Worm (Caenorhabditis elegans) whole organism, mixed stage, embryonic: ENCODE measurements around the gene akt-2.

Experiments used
- bed-3 ChIP-seq: fragments of 200-800 bp; sonication (Bioruptor generic); optimal IDR thresholded peaks from 3 replicates; lab custom pipeline; 2018; ENCODE audit warnings: mild to moderate bottlenecking, missing genetic modification characterization, moderate library complexity, missing compliant biosample characterization
- blmp-1 ChIP-seq: fragments of 150-350 bp; optimal IDR thresholded peaks from 2 replicates; lab custom pipeline; 2014; ENCODE audit warnings: missing biosample characterization, missing genetic modification characterization
- ceh-39 ChIP-seq: fragments of 150-350 bp; optimal IDR thresholded peaks from 2 replicates; lab custom pipeline; 2014; ENCODE audit warnings: missing biosample characterization, missing genetic modification characterization
- ceh-43 ChIP-seq: fragments of 200-800 bp; sonication (Bioruptor generic); optimal IDR thresholded peaks from 2 replicates; lab custom pipeline; 2018; ENCODE audit warnings: mild to moderate bottlenecking, missing genetic modification characterization, moderate library complexity, missing compliant biosample characterization
- ceh-83 ChIP-seq: fragments of 200-800 bp; sonication (Bioruptor generic); optimal IDR thresholded peaks from 2 replicates; lab custom pipeline; 2018; ENCODE audit warnings: mild to moderate bottlenecking, missing genetic modification characterization, missing compliant biosample characterization
- ces-1 ChIP-seq: fragments of 150-350 bp; optimal IDR thresholded peaks from 2 replicates; lab custom pipeline; 2014; ENCODE audit warnings: missing biosample characterization, missing genetic modification reagents, missing genetic modification characterization
- cnd-1 ChIP-seq: fragments of 200-800 bp; sonication (Bioruptor generic); optimal IDR thresholded peaks from 2 replicates; lab custom pipeline; 2018; ENCODE audit warnings: mild to moderate bottlenecking, missing genetic modification characterization, missing compliant biosample characterization
- drap-1 ChIP-seq: fragments of 200-800 bp; sonication (Bioruptor generic); optimal IDR thresholded peaks from 3 replicates; lab custom pipeline; 2018; ENCODE audit warnings: mild to moderate bottlenecking, missing genetic modification characterization, missing compliant biosample characterization
- elt-1 ChIP-seq: sonication (generic microtip); optimal IDR thresholded peaks from 2 replicates; lab custom pipeline; 2017; ENCODE audit warnings: missing genetic modification characterization, mild to moderate bottlenecking, missing compliant biosample characterization, antibody characterized with exemption, moderate library complexity, borderline replicate concordance; ENCODE audit not compliant: insufficient read depth
- elt-3 ChIP-seq: fragments of 150-350 bp; optimal IDR thresholded peaks from 2 replicates; lab custom pipeline; 2014; ENCODE audit warnings: missing biosample characterization, missing genetic modification characterization
- flh-1 ChIP-seq: fragments of 200-800 bp; sonication (Bioruptor generic); optimal IDR thresholded peaks from 2 replicates; lab custom pipeline; 2018; ENCODE audit warnings: mild to moderate bottlenecking, missing genetic modification characterization, moderate library complexity, missing compliant biosample characterization
- ham-2 ChIP-seq: fragments of 200-800 bp; sonication (Bioruptor generic); optimal IDR thresholded peaks from 2 replicates; lab custom pipeline; 2018; ENCODE audit warnings: mild to moderate bottlenecking, missing genetic modification characterization, missing compliant biosample characterization
- hlh-1 ChIP-seq: fragments of 150-350 bp; optimal IDR thresholded peaks from 2 replicates; lab custom pipeline; 2014; ENCODE audit warnings: missing biosample characterization, missing genetic modification reagents, missing genetic modification characterization
- lin-13 ChIP-seq: fragments of 150-350 bp; optimal IDR thresholded peaks from 2 replicates; lab custom pipeline; 2014; ENCODE audit warnings: missing biosample characterization, missing genetic modification characterization
- lin-32 ChIP-seq: fragments of 200-800 bp; sonication (Bioruptor generic); optimal IDR thresholded peaks from 2 replicates; lab custom pipeline; 2018; ENCODE audit warnings: mild to moderate bottlenecking, missing genetic modification characterization, missing compliant biosample characterization
- lsy-2 ChIP-seq: fragments of 150-350 bp; optimal IDR thresholded peaks from 2 replicates; lab custom pipeline; 2014; ENCODE audit warnings: missing biosample characterization, missing genetic modification characterization
- mab-5 ChIP-seq: fragments of 150-350 bp; optimal IDR thresholded peaks from 2 replicates; lab custom pipeline; 2014; ENCODE audit warnings: missing biosample characterization, missing genetic modification characterization
- mls-2 ChIP-seq: sonication (generic microtip); optimal IDR thresholded peaks from 2 replicates; lab custom pipeline; 2016; ENCODE audit warnings: mild to moderate bottlenecking, missing genetic modification characterization, moderate library complexity, missing compliant biosample characterization
- nhr-12 ChIP-seq: fragments of 150-350 bp; optimal IDR thresholded peaks from 2 replicates; lab custom pipeline; 2014; ENCODE audit warnings: missing biosample characterization, missing genetic modification characterization
- nhr-2 ChIP-seq: fragments of 150-350 bp; optimal IDR thresholded peaks from 2 replicates; lab custom pipeline; 2014; ENCODE audit warnings: missing biosample characterization, missing genetic modification characterization
- nhr-237 ChIP-seq: fragments of 150-350 bp; optimal IDR thresholded peaks from 2 replicates; lab custom pipeline; 2014; ENCODE audit warnings: missing biosample characterization, missing genetic modification characterization
- nhr-28 ChIP-seq: fragments of 150-350 bp; optimal IDR thresholded peaks from 2 replicates; lab custom pipeline; 2014; ENCODE audit warnings: missing biosample characterization, missing genetic modification characterization
- nhr-76 ChIP-seq: sonication (generic microtip); optimal IDR thresholded peaks from 2 replicates; lab custom pipeline; 2017; ENCODE audit warnings: missing biosample characterization, missing genetic modification characterization
- pha-4 ChIP-seq: fragments of 150-350 bp; optimal IDR thresholded peaks from 2 replicates; lab custom pipeline; 2018; ENCODE audit warnings: missing biosample characterization, missing genetic modification reagents, missing genetic modification characterization
- sem-2 ChIP-seq: fragments of 200-800 bp; sonication (Bioruptor generic); optimal IDR thresholded peaks from 2 replicates; lab custom pipeline; 2018; ENCODE audit warnings: mild to moderate bottlenecking, missing genetic modification characterization, missing compliant biosample characterization
- snpc-4 ChIP-seq: fragments of 150-350 bp; optimal IDR thresholded peaks from 2 replicates; lab custom pipeline; 2014; ENCODE audit warnings: missing biosample characterization, missing genetic modification characterization
- sptf-1 ChIP-seq: sonication (generic microtip); optimal IDR thresholded peaks from 2 replicates; lab custom pipeline; 2017; ENCODE audit warnings: mild to moderate bottlenecking, missing genetic modification characterization, moderate library complexity, missing compliant biosample characterization
- tbx-8 ChIP-seq: fragments of 200-800 bp; sonication (Bioruptor generic); optimal IDR thresholded peaks from 2 replicates; lab custom pipeline; 2018; ENCODE audit warnings: mild to moderate bottlenecking, missing genetic modification characterization, moderate library complexity, missing compliant biosample characterization
- unc-120 ChIP-seq: sonication (generic microtip); optimal IDR thresholded peaks from 2 replicates; lab custom pipeline; 2017; ENCODE audit warnings: missing genetic modification characterization, missing compliant biosample characterization; ENCODE audit not compliant: poor library complexity, severe bottlenecking
- unc-39 ChIP-seq: fragments of 150-350 bp; optimal IDR thresholded peaks from 2 replicates; lab custom pipeline; 2014; ENCODE audit warnings: missing biosample characterization, missing genetic modification characterization
- unc-62 ChIP-seq: fragments of 150-350 bp; optimal IDR thresholded peaks from 2 replicates; lab custom pipeline; 2014; ENCODE audit warnings: missing biosample characterization, missing genetic modification reagents, missing genetic modification characterization
- zip-8 ChIP-seq: fragments of 150-350 bp; optimal IDR thresholded peaks from 2 replicates; lab custom pipeline; 2014; ENCODE audit warnings: missing biosample characterization, missing genetic modification characterization
- ztf-11 ChIP-seq: fragments of 150-350 bp; optimal IDR thresholded peaks from 2 replicates; lab custom pipeline; 2014; ENCODE audit warnings: missing biosample characterization, missing genetic modification characterization

akt-2 gene

DNA sequence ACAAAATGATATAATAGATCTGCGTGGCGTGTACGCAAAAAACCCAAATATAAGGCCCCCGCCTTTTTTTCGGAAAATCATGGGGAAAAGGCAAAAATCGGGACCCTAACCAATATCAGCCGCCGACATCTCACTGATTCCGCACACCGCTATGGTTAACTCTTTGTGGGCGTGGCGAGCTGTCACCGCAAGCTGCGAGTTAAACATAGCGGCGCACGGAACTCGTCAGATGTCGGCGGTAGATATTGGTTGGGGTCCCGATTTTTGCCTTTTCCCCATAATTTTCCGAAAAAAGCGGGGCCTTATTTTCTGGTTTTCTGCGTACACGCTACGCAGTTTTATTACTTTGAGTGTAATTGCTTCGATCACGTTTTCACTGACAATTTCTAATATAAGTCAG is 28.7 kb upstream of the akt-2 start:
- TF ChIP-seq mls-2 (no peak), ztf-11 (tag; lab: Kevin White, UChicago) (no peak), nhr-28 (tag; lab: Kevin White, UChicago) (no peak), ces-1 (no peak), sptf-1 (tag; lab: Kevin White, UChicago) (no peak), zip-8 (tag; lab: Kevin White, UChicago) (no peak), ceh-39 (tag; lab: Kevin White, UChicago) (no peak), ceh-83 (GFP tag; lab: Kevin White, UChicago) (no peak), nhr-2 (tag; lab: Kevin White, UChicago) (no peak), mab-5 (tag; lab: Kevin White, UChicago) (no peak), bed-3 (no peak), lin-32 (GFP tag; lab: Kevin White, UChicago) (no peak), lin-13 (tag; lab: Kevin White, UChicago) (no peak), ham-2 (GFP tag; lab: Kevin White, UChicago) (no peak)

DNA sequence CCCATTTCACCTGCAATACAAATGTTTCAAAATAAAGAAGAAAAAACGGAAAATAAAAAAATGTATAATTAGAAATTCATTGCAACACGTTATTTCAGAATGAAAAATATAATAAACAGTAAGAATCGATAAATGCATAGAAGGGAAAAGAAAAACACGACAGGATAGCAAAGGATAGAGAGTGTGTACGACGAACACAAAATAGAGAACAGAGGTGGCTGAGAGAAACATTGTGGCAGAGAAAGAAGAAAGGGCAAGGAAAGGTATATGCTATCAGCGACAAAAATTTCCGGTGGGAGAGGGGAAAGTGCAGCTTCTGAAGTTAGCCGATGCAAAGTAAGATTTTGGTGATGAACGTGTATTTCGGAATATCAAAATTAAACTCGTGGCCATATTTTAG is 21.6 kb upstream of the akt-2 start, which contains the start of gene F28H6.6:
Gene F28H6.6, minus strand, starts transcription at position 10 of the 400 bp plus-strand sequence.
- no peak for TF ChIP-seq snpc-4 (tag; lab: Kevin White, UChicago)
- TF ChIP-seq bed-3 = no peak
- TF ChIP-seq nhr-76 (tag; lab: Kevin White, UChicago) = no peak
- TF ChIP-seq unc-62 (GFP tag; lab: Kevin White, UChicago) = no peak
- TF ChIP-seq ham-2 (GFP tag; lab: Kevin White, UChicago) = no peak
- no peak for TF ChIP-seq blmp-1 (tag; lab: Kevin White, UChicago)
- TF ChIP-seq pha-4 (tag; lab: Kevin White, UChicago) = no peak
- TF ChIP-seq ceh-43 = no peak
- TF ChIP-seq lin-13 (tag; lab: Kevin White, UChicago) = no peak
- no peak for TF ChIP-seq ces-1
- TF ChIP-seq mab-5 (tag; lab: Kevin White, UChicago) = no peak
- no peak for TF ChIP-seq tbx-8 (GFP tag; lab: Kevin White, UChicago)

DNA sequence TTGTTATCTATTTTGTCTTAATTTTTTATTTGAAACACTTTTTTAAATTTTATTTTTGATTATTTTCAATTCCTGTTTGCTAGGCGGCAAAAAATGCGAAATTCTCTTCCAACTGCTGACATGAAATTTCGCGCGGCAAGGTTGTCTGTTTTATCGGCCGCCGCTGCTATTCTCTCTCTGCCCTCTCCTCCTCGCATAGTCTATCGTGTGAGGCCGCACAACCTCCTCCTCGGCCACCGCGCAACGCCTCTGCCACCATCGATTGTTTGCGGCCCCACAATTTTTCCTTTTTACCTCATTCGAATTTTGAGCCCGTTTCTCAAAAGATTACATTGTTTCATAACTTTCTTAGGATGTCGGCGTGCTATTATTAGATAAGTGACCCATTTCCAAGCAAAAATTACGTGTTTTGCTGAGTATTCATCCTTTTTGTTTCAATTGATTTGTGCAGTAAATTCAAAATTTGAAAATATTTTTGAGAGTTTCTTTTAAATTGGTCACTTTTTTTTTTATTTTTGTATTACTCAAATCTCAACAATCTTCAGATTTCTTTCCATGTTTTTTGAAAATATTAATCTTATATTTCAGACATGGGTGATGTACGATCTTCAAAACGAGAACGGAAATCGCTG is 20.1 kb upstream of the akt-2 start, which contains the start of gene F28H6.4:
Gene F28H6.4, plus strand, starts transcription at position 582 of the 632 bp plus-strand sequence.
- peak; percentile 3 for TF ChIP-seq sptf-1 (tag; lab: Kevin White, UChicago)
- no peak for TF ChIP-seq nhr-12

DNA sequence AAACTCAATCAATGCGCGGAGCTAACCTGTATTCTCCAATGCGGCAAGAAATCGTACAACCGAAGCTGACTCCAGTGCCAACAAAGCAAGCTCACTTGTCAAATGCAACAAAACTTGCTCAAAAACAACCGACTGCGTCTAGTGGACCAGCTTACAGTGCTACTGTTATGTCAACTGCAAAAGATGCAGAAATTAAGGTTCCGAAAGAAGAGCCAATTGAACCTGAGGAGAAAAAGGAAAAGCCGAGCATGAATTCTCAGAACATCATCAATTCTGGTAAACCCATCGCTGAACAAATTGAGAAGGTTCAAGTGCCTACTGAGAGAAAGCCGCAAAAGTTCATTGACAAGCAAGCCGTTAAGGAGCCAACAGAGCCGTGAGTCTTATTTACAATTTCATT is 16.0 kb upstream of the akt-2 start:
- TF ChIP-seq pha-4 (tag; lab: Kevin White, UChicago) (no peak), unc-120 (tag; lab: Kevin White, UChicago) (no peak), nhr-2 (tag; lab: Kevin White, UChicago) (no peak), lsy-2 (tag; lab: Kevin White, UChicago) (no peak), mab-5 (tag; lab: Kevin White, UChicago) (no peak), ceh-43 (no peak), snpc-4 (tag; lab: Kevin White, UChicago) (no peak), ceh-39 (tag; lab: Kevin White, UChicago) (no peak), ztf-11 (tag; lab: Kevin White, UChicago) (no peak)

DNA sequence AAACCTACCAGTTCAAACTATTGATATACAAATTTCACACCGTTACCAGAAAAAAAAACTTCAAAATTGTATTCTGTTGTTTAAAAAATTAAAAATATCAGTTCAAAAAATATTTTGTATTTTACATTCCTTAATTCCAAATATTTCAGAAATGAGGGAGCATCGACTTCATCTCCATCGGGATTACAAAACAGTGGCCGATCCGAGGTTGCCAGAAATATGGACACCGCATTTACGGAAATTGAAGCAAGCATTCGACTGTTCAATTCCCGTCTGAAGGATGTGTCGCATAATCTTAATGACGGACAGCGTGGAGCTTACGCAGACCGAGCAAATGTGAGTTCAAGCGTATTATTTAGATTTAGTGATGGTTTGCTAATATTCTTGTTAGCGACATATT is 14.8 kb upstream of the akt-2 start:
- TF ChIP-seq elt-3 (tag; lab: Kevin White, UChicago) (no peak), unc-62 (GFP tag; lab: Kevin White, UChicago) (no peak), blmp-1 (tag; lab: Kevin White, UChicago) (no peak), lin-13 (tag; lab: Kevin White, UChicago) (no peak), elt-1 (no peak), hlh-1 (tag; lab: Kevin White, UChicago) (no peak), drap-1 (GFP tag; lab: Kevin White, UChicago) (no peak), nhr-28 (tag; lab: Kevin White, UChicago) (no peak), ham-2 (GFP tag; lab: Kevin White, UChicago) (no peak), flh-1 (no peak), cnd-1 (no peak), unc-39 (tag; lab: Kevin White, UChicago) (no peak), mab-5 (tag; lab: Kevin White, UChicago) (no peak), nhr-237 (no peak), sem-2 (GFP tag; lab: Kevin White, UChicago) (no peak)
